Worm (Caenorhabditis elegans): Measurements from ENCODE around the gene abhd-3.2.

The abhd-3.2 gene

DNA sequence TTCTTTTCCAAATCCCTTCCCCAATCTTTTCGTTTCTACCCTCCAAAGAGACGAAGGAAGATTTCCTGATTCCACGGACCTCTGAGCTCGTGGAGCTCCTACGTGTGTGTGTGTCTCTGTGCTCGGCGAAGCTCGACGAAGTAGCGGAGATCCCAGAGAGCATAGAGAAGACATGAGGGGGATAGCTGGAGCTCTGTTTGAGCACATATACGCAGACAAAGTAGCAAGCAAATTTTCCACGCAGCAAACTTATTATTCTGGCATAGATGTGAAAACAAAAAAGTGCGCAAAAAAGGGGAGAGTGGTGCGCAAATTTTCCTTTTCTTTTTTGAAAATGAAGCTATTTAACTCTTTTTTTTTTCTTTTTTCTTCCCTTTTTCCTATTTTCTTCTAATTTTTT lies 44.9 kb downstream of the abhd-3.2 start:
- TF ChIP-seq dpl-1 (GFP tag; optimal IDR thresholded peaks at IDR 0.05) (peak in 1 of 3 experiments; percentile 8), tbx-2 (tag; optimal IDR thresholded peaks at IDR 0.05) (peak; percentile 14), sox-4 (tag; optimal IDR thresholded peaks at IDR 0.05) (no peak), aha-1 (tag; optimal IDR thresholded peaks at IDR 0.05) (no peak), lin-35 (GFP tag; optimal IDR thresholded peaks at IDR 0.05) (peak in 1 of 2 experiments; percentile 12), ceh-88 (GFP tag; IDR thresholded peaks at IDR 0.05) (no peak), irx-1 (tag; optimal IDR thresholded peaks at IDR 0.05) (no peak), efl-1 (optimal IDR thresholded peaks at IDR 0.05) (peak in 1 of 2 experiments; percentile 20), efl-1 (GFP tag; optimal IDR thresholded peaks at IDR 0.05 in 1 of 2) (peak in 1 of 2 experiments; percentile 65), ztf-4 (tag; optimal IDR thresholded peaks at IDR 0.05) (no peak), C16A3.4 (tag; optimal IDR thresholded peaks at IDR 0.05) (no peak), mef-2 (tag; optimal IDR thresholded peaks at IDR 0.05) (no peak), C34B4.2 (tag; optimal IDR thresholded peaks at IDR 0.05) (no peak), jun-1 (tag; optimal IDR thresholded peaks at IDR 0.05) (no peak), lin-39 (tag; optimal IDR thresholded peaks at IDR 0.05) (no peak), unc-98 (GFP tag; IDR thresholded peaks at IDR 0.05) (no peak), dsc-1 (tag; optimal IDR thresholded peaks at IDR 0.05) (no peak), sup-37 (GFP tag; optimal IDR thresholded peaks at IDR 0.05) (no peak), rnt-1 (tag; optimal IDR thresholded peaks at IDR 0.05) (peak; percentile 41), fkh-10 (GFP tag; optimal IDR thresholded peaks at IDR 0.05) (peak; percentile 65), lin-13 (GFP tag; optimal IDR thresholded peaks at IDR 0.05) (no peak), grh-1 (GFP tag; IDR thresholded peaks at IDR 0.05) (no peak), blmp-1 (tag; optimal IDR thresholded peaks at IDR 0.05) (no peak), egl-13 (tag; optimal IDR thresholded peaks at IDR 0.05) (no peak), elt-3 (tag; optimal IDR thresholded peaks at IDR 0.05) (no peak), lin-15B (tag; optimal IDR thresholded peaks at IDR 0.05) (no peak), egl-27 (tag; optimal IDR thresholded peaks at IDR 0.05) (no peak), tlp-1 (tag; optimal IDR thresholded peaks at IDR 0.05) (no peak), nhr-11 (tag; optimal IDR thresholded peaks at IDR 0.05) (no peak), nhr-84 (tag; optimal IDR thresholded peaks at IDR 0.05) (no peak), unc-62 (GFP tag; optimal IDR thresholded peaks at IDR 0.05) (no peak), nhr-90 (tag; optimal IDR thresholded peaks at IDR 0.05; ENCODE audit: poor library complexity) (no peak), lin-14 (GFP tag; optimal IDR thresholded peaks at IDR 0.05) (peak; percentile 84), swsn-7 (tag; optimal IDR thresholded peaks at IDR 0.05) (peak; percentile 30), fkh-4 (tag; optimal IDR thresholded peaks at IDR 0.05; ENCODE audit: borderline replicate concordance) (no peak), ceh-63 (GFP tag; optimal IDR thresholded peaks at IDR 0.05) (no peak), ceh-82 (tag; optimal IDR thresholded peaks at IDR 0.05) (peak in 2 of 3 experiments; percentile 37 to 45), fos-1 (tag; optimal IDR thresholded peaks at IDR 0.05) (no peak), hlh-17 (GFP tag; optimal IDR thresholded peaks at IDR 0.05; ENCODE audit: borderline replicate concordance) (no peak), aly-2 (tag; optimal IDR thresholded peaks at IDR 0.05) (no peak), lir-3 (tag; optimal IDR thresholded peaks at IDR 0.05; ENCODE audit: poor library complexity) (no peak), snu-23 (GFP tag; optimal IDR thresholded peaks at IDR 0.05) (peak; percentile 17), unc-86 (tag; optimal IDR thresholded peaks at IDR 0.05) (peak; percentile 37), snpc-4 (tag; optimal IDR thresholded peaks at IDR 0.05) (no peak), nhr-85 (tag) (no peak), Y116A8C.19 (tag; optimal IDR thresholded peaks at IDR 0.05; ENCODE audit: borderline replicate concordance) (no peak), xbp-1 (tag; optimal IDR thresholded peaks at IDR 0.05) (no peak), efl-3 (GFP tag; optimal IDR thresholded peaks at IDR 0.05) (no peak), C04F5.9 (tag; optimal IDR thresholded peaks at IDR 0.05) (no peak), zip-4 (GFP tag; optimal IDR thresholded peaks at IDR 0.05) (no peak), pax-3 (tag; optimal IDR thresholded peaks at IDR 0.05) (no peak), pqm-1 (tag; optimal IDR thresholded peaks at IDR 0.05) (no peak), nhr-71 (tag; optimal IDR thresholded peaks at IDR 0.05) (no peak), mdl-1 (tag; optimal IDR thresholded peaks at IDR 0.05) (peak in 1 of 2 experiments; percentile 0)
